Fruit fly (Drosophila melanogaster) whole organism, prepupa: ENCODE results near the gene mRpS34.

Experiments
- Blimp-1 ChIP-seq: fragments of 200-800 bp; sonication (Bioruptor generic); optimal IDR thresholded peaks from 3 replicates; lab custom pipeline; 2017; ENCODE audit warnings: missing biosample characterization, missing genetic modification characterization, mild to moderate bottlenecking, moderate library complexity, missing genetic modification reagents
- CG10631 ChIP-seq: fragments of 200-800 bp; sonication (Bioruptor generic); optimal IDR thresholded peaks from 2 replicates; lab custom pipeline; 2016; ENCODE audit warnings: missing biosample characterization, missing genetic modification characterization
- CG10669 ChIP-seq: fragments of 200-800 bp; sonication (Bioruptor generic); optimal IDR thresholded peaks from 3 replicates; lab custom pipeline; 2018; ENCODE audit warnings: missing biosample characterization, mild to moderate bottlenecking, missing genetic modification characterization, moderate library complexity
- CG11762 ChIP-seq: fragments of 200-800 bp; sonication (Bioruptor generic); optimal IDR thresholded peaks from 3 replicates; lab custom pipeline; 2016; ENCODE audit warnings: missing biosample characterization, missing genetic modification characterization; ENCODE audit not compliant: insufficient read depth
- CG11902 ChIP-seq: fragments of 200-800 bp; sonication (Bioruptor generic); optimal IDR thresholded peaks from 3 replicates; lab custom pipeline; 2016; ENCODE audit warnings: missing biosample characterization, missing genetic modification characterization
- CG15336 ChIP-seq: fragments of 200-800 bp; sonication (Bioruptor generic); IDR thresholded peaks from 2 replicates; pipeline ENCODE4 v1.3.6; 2022; ENCODE audit warnings: missing biosample characterization, missing genetic modification characterization
- CG1621 ChIP-seq: fragments of 200-800 bp; sonication (Bioruptor generic); optimal IDR thresholded peaks from 3 replicates; lab custom pipeline; 2018; ENCODE audit warnings: missing biosample characterization, mild to moderate bottlenecking, missing genetic modification characterization
- CG16779 ChIP-seq: fragments of 200-800 bp; sonication (Bioruptor generic); optimal IDR thresholded peaks from 3 replicates; lab custom pipeline; 2017; ENCODE audit warnings: missing biosample characterization, mild to moderate bottlenecking, missing genetic modification characterization
- CG3032 ChIP-seq: fragments of 200-800 bp; optimal IDR thresholded peaks from 2 replicates; lab custom pipeline; 2019; ENCODE audit warnings: missing biosample characterization, mild to moderate bottlenecking, missing genetic modification characterization, moderate library complexity
- CG32006 ChIP-seq: fragments of 200-800 bp; sonication (Bioruptor generic); optimal IDR thresholded peaks from 3 replicates; lab custom pipeline; 2017; ENCODE audit warnings: missing biosample characterization, mild to moderate bottlenecking, missing genetic modification characterization
- CG34406 ChIP-seq: fragments of 200-800 bp; sonication (Bioruptor generic); optimal IDR thresholded peaks from 3 replicates; lab custom pipeline; 2016; ENCODE audit warnings: missing biosample characterization, missing genetic modification characterization
- CG4318 ChIP-seq: fragments of 200-800 bp; sonication (Bioruptor generic); optimal IDR thresholded peaks from 3 replicates; lab custom pipeline; 2017; ENCODE audit warnings: missing biosample characterization, mild to moderate bottlenecking, missing genetic modification characterization
- CG6163 ChIP-seq: fragments of 200-800 bp; sonication (Bioruptor generic); IDR thresholded peaks from 3 replicates; pipeline ENCODE4 v1.3.6; 2022; ENCODE audit warnings: missing biosample characterization, missing genetic modification characterization
- CG6276 ChIP-seq: fragments of 200-800 bp; sonication (Bioruptor generic); optimal IDR thresholded peaks from 2 replicates; lab custom pipeline; 2017; ENCODE audit warnings: missing biosample characterization, mild to moderate bottlenecking, missing genetic modification characterization
- CG6792 ChIP-seq: fragments of 200-800 bp; sonication (Bioruptor generic); optimal IDR thresholded peaks from 3 replicates; lab custom pipeline; 2016; ENCODE audit warnings: missing biosample characterization, missing genetic modification characterization
- CG6808 ChIP-seq: fragments of 200-800 bp; sonication (Bioruptor generic); optimal IDR thresholded peaks from 3 replicates; lab custom pipeline; 2017; ENCODE audit warnings: missing biosample characterization, missing genetic modification characterization, mild to moderate bottlenecking, moderate library complexity, missing genetic modification reagents
- CG6854 ChIP-seq: fragments of 200-800 bp; sonication (Bioruptor generic); optimal IDR thresholded peaks from 2 replicates; lab custom pipeline; 2017; ENCODE audit warnings: missing biosample characterization, mild to moderate bottlenecking, missing genetic modification characterization
- CG7368 ChIP-seq: fragments of 200-800 bp; sonication (Bioruptor generic); optimal IDR thresholded peaks from 3 replicates; lab custom pipeline; 2016; ENCODE audit warnings: missing biosample characterization, missing genetic modification characterization
- CG8119 ChIP-seq: fragments of 200-800 bp; sonication (Bioruptor generic); IDR thresholded peaks from 3 replicates; pipeline ENCODE4 v1.3.6; 2022; ENCODE audit warnings: missing biosample characterization, missing genetic modification characterization
- CG8319 ChIP-seq: fragments of 200-800 bp; sonication (Bioruptor generic); optimal IDR thresholded peaks from 3 replicates; lab custom pipeline; 2016; ENCODE audit warnings: missing biosample characterization, missing genetic modification characterization
- CG9139 ChIP-seq: fragments of 200-800 bp; sonication (Bioruptor generic); optimal IDR thresholded peaks from 3 replicates; lab custom pipeline; 2017; ENCODE audit warnings: missing biosample characterization, mild to moderate bottlenecking, missing genetic modification characterization
- Eip78C ChIP-seq: fragments of 200-800 bp; sonication (Bioruptor generic); peaks from one replicate; lab custom pipeline; 2016; ENCODE audit warnings: missing biosample characterization, missing genetic modification characterization
- Eip93F ChIP-seq: fragments of 200-800 bp; sonication (Bioruptor generic); optimal IDR thresholded peaks from 2 replicates; lab custom pipeline; 2016; ENCODE audit warnings: missing biosample characterization, mild to moderate bottlenecking, missing genetic modification characterization
- Ets21C ChIP-seq: fragments of 200-800 bp; sonication (Bioruptor generic); optimal IDR thresholded peaks from 3 replicates; lab custom pipeline; 2016; ENCODE audit warnings: missing biosample characterization, missing genetic modification characterization
- Hr39 ChIP-seq: fragments of 200-800 bp; sonication (Bioruptor generic); optimal IDR thresholded peaks from 2 replicates; lab custom pipeline; 2016; ENCODE audit warnings: missing biosample characterization, missing genetic modification characterization
- Hr4 ChIP-seq: fragments of 200-800 bp; sonication (Bioruptor generic); optimal IDR thresholded peaks from 3 replicates; lab custom pipeline; 2016; ENCODE audit warnings: missing biosample characterization, missing genetic modification characterization
- Lpt ChIP-seq: fragments of 200-800 bp; sonication (Bioruptor generic); optimal IDR thresholded peaks from 3 replicates; lab custom pipeline; 2016; ENCODE audit warnings: missing biosample characterization, missing genetic modification characterization
- OdsH ChIP-seq: fragments of 200-800 bp; sonication (Bioruptor generic); optimal IDR thresholded peaks from 3 replicates; lab custom pipeline; 2016; ENCODE audit warnings: missing biosample characterization, missing genetic modification characterization
- Smox ChIP-seq: fragments of 200-800 bp; sonication (Bioruptor generic); optimal IDR thresholded peaks from 3 replicates; lab custom pipeline; 2016; ENCODE audit warnings: missing biosample characterization, missing genetic modification characterization
- Sox102F ChIP-seq: fragments of 200-800 bp; sonication (Bioruptor generic); optimal IDR thresholded peaks from 2 replicates; lab custom pipeline; 2016; ENCODE audit warnings: missing biosample characterization, mild to moderate bottlenecking, missing genetic modification characterization
- Sox14 ChIP-seq: fragments of 200-800 bp; sonication (Bioruptor generic); optimal IDR thresholded peaks from 3 replicates; lab custom pipeline; 2016; ENCODE audit warnings: missing biosample characterization, missing genetic modification characterization
- Sox15 ChIP-seq: fragments of 200-800 bp; sonication (Bioruptor generic); optimal IDR thresholded peaks from 3 replicates; lab custom pipeline; 2016; ENCODE audit warnings: missing biosample characterization, missing genetic modification characterization
- acj6 ChIP-seq: fragments of 200-800 bp; sonication (Bioruptor generic); optimal IDR thresholded peaks from 3 replicates; lab custom pipeline; 2016; ENCODE audit warnings: missing biosample characterization, missing genetic modification characterization
- cyc ChIP-seq: fragments of 200-800 bp; sonication (Bioruptor generic); optimal IDR thresholded peaks from 3 replicates; lab custom pipeline; 2016; ENCODE audit warnings: missing biosample characterization, missing genetic modification characterization
- dac ChIP-seq: fragments of 200-800 bp; sonication (Bioruptor generic); optimal IDR thresholded peaks from 2 replicates; lab custom pipeline; 2017; ENCODE audit warnings: missing biosample characterization, mild to moderate bottlenecking, missing genetic modification characterization
- fd59A ChIP-seq: fragments of 200-800 bp; sonication (Bioruptor generic); optimal IDR thresholded peaks from 2 replicates; lab custom pipeline; 2017; ENCODE audit warnings: missing biosample characterization, mild to moderate bottlenecking, missing genetic modification characterization, missing genetic modification reagents
- fd85E ChIP-seq: fragments of 200-800 bp; sonication (Bioruptor generic); optimal IDR thresholded peaks from 3 replicates; lab custom pipeline; 2016; ENCODE audit warnings: missing biosample characterization, missing genetic modification characterization
- fkh ChIP-seq: fragments of 200-800 bp; sonication (Bioruptor generic); optimal IDR thresholded peaks from 3 replicates; lab custom pipeline; 2017; ENCODE audit warnings: missing biosample characterization, mild to moderate bottlenecking, missing genetic modification characterization, moderate library complexity
- lz ChIP-seq: fragments of 200-800 bp; sonication (Bioruptor generic); optimal IDR thresholded peaks from 3 replicates; lab custom pipeline; 2016; ENCODE audit warnings: missing biosample characterization, missing genetic modification characterization
- net ChIP-seq: fragments of 200-800 bp; sonication (Bioruptor generic); optimal IDR thresholded peaks from 3 replicates; lab custom pipeline; 2016; ENCODE audit warnings: missing biosample characterization, missing genetic modification characterization
- pdm3 ChIP-seq: fragments of 200-800 bp; sonication (Bioruptor generic); optimal IDR thresholded peaks from 3 replicates; lab custom pipeline; 2016; ENCODE audit warnings: missing biosample characterization, missing genetic modification characterization
- spab ChIP-seq: fragments of 200-800 bp; sonication (Bioruptor generic); optimal IDR thresholded peaks from 2 replicates; lab custom pipeline; 2017; ENCODE audit warnings: missing biosample characterization, mild to moderate bottlenecking, missing genetic modification characterization, missing genetic modification reagents
- ss ChIP-seq, 2 experiments: fragments of 200-800 bp; sonication (Bioruptor generic); optimal IDR thresholded peaks; 2 replicates in 1 of 2; 3 replicates in 1 of 2; lab custom pipeline; 2017 to 2018; ENCODE audit warnings: mild to moderate bottlenecking in 2 of 2, missing biosample characterization in 2 of 2, missing genetic modification characterization in 2 of 2, moderate library complexity in 1 of 2
- svp ChIP-seq: fragments of 200-800 bp; sonication (Bioruptor generic); peaks from one replicate; lab custom pipeline; 2016; ENCODE audit warnings: missing biosample characterization, missing genetic modification characterization
- topi ChIP-seq: fragments of 200-800 bp; sonication (Bioruptor generic); optimal IDR thresholded peaks from 3 replicates; lab custom pipeline; 2016; ENCODE audit warnings: missing biosample characterization, missing genetic modification characterization
- vri ChIP-seq: fragments of 200-800 bp; sonication (Bioruptor generic); optimal IDR thresholded peaks from 3 replicates; lab custom pipeline; 2016; ENCODE audit warnings: missing biosample characterization, mild to moderate bottlenecking, missing genetic modification characterization

The mRpS34 gene

dm6 chr3L:16361200-16361815 lies 13.4 kb downstream of the mRpS34 start (continued):
- TF ChIP-seq CG6276 (GFP tag; lab: Kevin White, UChicago) (no peak), CG11762 (GFP tag; lab: Kevin White, UChicago) (peak; percentile 70), Hr39 (GFP tag; lab: Kevin White, UChicago) (peak; percentile 61), cyc (GFP tag; lab: Kevin White, UChicago) (peak; percentile 70), Eip93F (GFP tag; lab: Kevin White, UChicago) (no peak), CG6163 (GFP tag; lab: Robert Waterston, UW) (peak; percentile 79), CG15336 (GFP tag; lab: Robert Waterston, UW) (peak; percentile 47; the same call in 1 of the 2 replicates), Sox14 (peak; percentile 82), topi (GFP tag; lab: Kevin White, UChicago) (peak; percentile 79), fkh (GFP tag; lab: Kevin White, UChicago) (no peak), fd85E (peak; percentile 15), acj6 (peak; percentile 92), lz (GFP tag; lab: Kevin White, UChicago) (peak; percentile 71), dac (GFP tag; lab: Kevin White, UChicago) (no peak), CG11902 (GFP tag; lab: Kevin White, UChicago) (peak; percentile 70), CG10669 (GFP tag; lab: Kevin White, UChicago) (peak; percentile 89), CG6854 (peak; percentile 68), Lpt (GFP tag; lab: Kevin White, UChicago) (peak; percentile 39), CG4318 (GFP tag; lab: Kevin White, UChicago) (peak; percentile 18), svp (peak; percentile 89), ss (GFP tag; optimal IDR thresholded peaks at IDR 0.05; lab: Kevin White, UChicago) (peak; percentile 95 to 97), Smox (GFP tag; lab: Kevin White, UChicago) (peak; percentile 75), Sox15 (GFP tag; lab: Kevin White, UChicago) (peak; percentile 75), CG7368 (peak; percentile 72), Ets21C (GFP tag; lab: Kevin White, UChicago) (peak; percentile 38), CG16779 (tag; lab: Kevin White, UChicago) (peak; percentile 83), Blimp-1 (GFP tag; lab: Kevin White, UChicago) (peak; percentile 27), CG6792 (GFP tag; lab: Kevin White, UChicago) (peak; percentile 84), CG8119 (GFP tag; lab: Robert Waterston, UW) (peak; percentile 72; the same call in 2 of the 3 replicates), CG34406 (peak; percentile 89), CG1621 (tag; lab: Kevin White, UChicago) (peak; percentile 91), CG10631 (GFP tag; lab: Kevin White, UChicago) (peak; percentile 93), net (GFP tag; lab: Kevin White, UChicago) (peak; percentile 69), CG8319 (GFP tag; lab: Kevin White, UChicago) (peak; percentile 79), Sox102F (GFP tag; lab: Kevin White, UChicago) (peak; percentile 66), pdm3 (GFP tag; lab: Kevin White, UChicago) (peak; percentile 84), fd59A (GFP tag; lab: Kevin White, UChicago) (peak; percentile 96), CG32006 (GFP tag; lab: Kevin White, UChicago) (peak; percentile 71)

- TF ChIP-seq OdsH (GFP tag; lab: Kevin White, UChicago): no peak
- TF ChIP-seq spab (GFP tag; lab: Kevin White, UChicago): peak; percentile 27
- no peak for TF ChIP-seq Ets21C (GFP tag; lab: Kevin White, UChicago)
- TF ChIP-seq lz (GFP tag; lab: Kevin White, UChicago): no peak
- TF ChIP-seq CG9139: no peak
- TF ChIP-seq vri (GFP tag; lab: Kevin White, UChicago): no peak
- no peak for TF ChIP-seq cyc (GFP tag; lab: Kevin White, UChicago)
- no peak for TF ChIP-seq fkh (GFP tag; lab: Kevin White, UChicago)
- TF ChIP-seq Eip78C (GFP tag; lab: Kevin White, UChicago): peak; percentile 31
- TF ChIP-seq CG3032 (tag; lab: Kevin White, UChicago): peak; percentile 66
- no peak for TF ChIP-seq net (GFP tag; lab: Kevin White, UChicago)
- TF ChIP-seq ss (GFP tag; optimal IDR thresholded peaks at IDR 0.05; lab: Kevin White, UChicago): peak; percentile 4 to 36
- no peak for TF ChIP-seq CG15336 (GFP tag; lab: Robert Waterston, UW)
- TF ChIP-seq CG10631 (GFP tag; lab: Kevin White, UChicago): peak; percentile 6
- no peak for TF ChIP-seq Sox15 (GFP tag; lab: Kevin White, UChicago)
- TF ChIP-seq CG6792 (GFP tag; lab: Kevin White, UChicago): no peak
- no peak for TF ChIP-seq Hr4
- TF ChIP-seq CG7368: no peak
- TF ChIP-seq CG16779 (tag; lab: Kevin White, UChicago): no peak
- no peak for TF ChIP-seq Blimp-1 (GFP tag; lab: Kevin White, UChicago)
- no peak for TF ChIP-seq CG6276 (GFP tag; lab: Kevin White, UChicago)
- TF ChIP-seq CG6808 (GFP tag; lab: Kevin White, UChicago): peak; percentile 52
- TF ChIP-seq CG11762 (GFP tag; lab: Kevin White, UChicago): no peak
Measured at dm6 chr3L:16362119-16362653, 14.3 kb downstream of the mRpS34 start, which contains the start of gene Cpr72Ea. Gene Cpr72Ea (plus strand): TSS chr3L:16362603.
